Worm (Caenorhabditis elegans): ENCODE measurements around the gene T27C5.10.

DNA sequence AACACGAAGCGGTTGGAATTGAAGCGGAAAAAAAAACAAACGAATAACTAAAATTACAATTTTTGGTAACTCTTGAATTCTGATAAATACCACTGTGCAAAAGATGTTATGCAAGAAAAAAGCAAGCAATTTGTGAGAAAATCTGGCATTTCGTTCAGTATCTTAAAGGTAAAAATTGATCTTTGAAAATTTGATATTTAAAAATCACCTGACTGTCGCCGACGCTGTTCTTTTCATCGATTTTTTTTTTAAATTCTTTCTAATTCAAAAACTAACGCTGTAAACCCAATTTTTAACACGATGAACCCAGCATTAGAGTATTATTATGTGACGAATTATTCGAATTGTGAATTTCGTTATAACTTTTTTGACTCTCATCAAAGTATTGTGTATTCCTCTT is 43.7 kb upstream of the T27C5.10 start, which contains the start of gene srh-123:
- TF ChIP-seq tra-4 (tag; optimal IDR thresholded peaks at IDR 0.05) (no peak), F13C5.2 (tag; optimal IDR thresholded peaks at IDR 0.05) (no peak), ama-1 (optimal IDR thresholded peaks at IDR 0.05) (no peak), flt-1 (GFP tag; IDR thresholded peaks at IDR 0.05) (no peak), ets-7 (tag; optimal IDR thresholded peaks at IDR 0.05) (no peak), ceh-13 (GFP tag; optimal IDR thresholded peaks at IDR 0.05) (no peak), hmg-4 (GFP tag; optimal IDR thresholded peaks at IDR 0.05) (no peak), scrt-1 (GFP tag; IDR thresholded peaks at IDR 0.05) (no peak), sea-1 (GFP tag; conservative IDR thresholded peaks at IDR 0.05) (no peak), pes-1 (GFP tag; IDR thresholded peaks at IDR 0.05) (no peak), hmbx-1 (tag; optimal IDR thresholded peaks at IDR 0.05) (no peak), tbx-37 (GFP tag; conservative IDR thresholded peaks at IDR 0.05) (no peak)

Measured in whole organism, early embryonic.